Worm (Caenorhabditis elegans): ENCODE measurements around the gene F17C11.2.

The F17C11.2 gene

ce11 chrV:10966874-10967273, 18.8 kb downstream of the F17C11.2 start:
- TF ChIP-seq flh-1 (GFP tag; optimal IDR thresholded peaks at IDR 0.05) = no peak
- TF ChIP-seq mep-1 (tag; optimal IDR thresholded peaks at IDR 0.05) = no peak
- TF ChIP-seq blmp-1 (tag; optimal IDR thresholded peaks at IDR 0.05) = no peak
- no peak for TF ChIP-seq mab-5 (tag; optimal IDR thresholded peaks at IDR 0.05)
- TF ChIP-seq nhr-2 (tag; optimal IDR thresholded peaks at IDR 0.05) = no peak
- TF ChIP-seq elt-3 (tag; optimal IDR thresholded peaks at IDR 0.05) = no peak
- TF ChIP-seq M03D4.4 (tag; optimal IDR thresholded peaks at IDR 0.05) = no peak
- no peak for TF ChIP-seq hlh-1 (tag; optimal IDR thresholded peaks at IDR 0.05)
- TF ChIP-seq bed-3 (GFP tag; optimal IDR thresholded peaks at IDR 0.05) = no peak

- no peak for TF ChIP-seq sptf-1 (tag; optimal IDR thresholded peaks at IDR 0.05)
- TF ChIP-seq nhr-76 (tag; optimal IDR thresholded peaks at IDR 0.05) = no peak
- TF ChIP-seq blmp-1 (tag; optimal IDR thresholded peaks at IDR 0.05) = no peak
- no peak for TF ChIP-seq drap-1 (GFP tag; optimal IDR thresholded peaks at IDR 0.05)
- no peak for TF ChIP-seq hlh-1 (tag; optimal IDR thresholded peaks at IDR 0.05)
- TF ChIP-seq cnd-1 (tag; optimal IDR thresholded peaks at IDR 0.05) = no peak
- no peak for TF ChIP-seq M03D4.4 (tag; optimal IDR thresholded peaks at IDR 0.05)
- no peak for TF ChIP-seq elt-1 (tag; optimal IDR thresholded peaks at IDR 0.05; ENCODE audit: borderline replicate concordance, insufficient read depth)
- TF ChIP-seq ztf-11 (tag; optimal IDR thresholded peaks at IDR 0.05) = no peak
- TF ChIP-seq mep-1 (tag; optimal IDR thresholded peaks at IDR 0.05) = no peak
- no peak for TF ChIP-seq mab-5 (tag; optimal IDR thresholded peaks at IDR 0.05)
- TF ChIP-seq mls-2 (tag; optimal IDR thresholded peaks at IDR 0.05) = no peak
- no peak for TF ChIP-seq ceh-43 (GFP tag; optimal IDR thresholded peaks at IDR 0.05)
Measured at ce11 chrV:10967594-10968273, 19.7 kb downstream of the F17C11.2 start.

- no peak for TF ChIP-seq unc-120 (tag; optimal IDR thresholded peaks at IDR 0.05; ENCODE audit: poor library complexity, severe bottlenecking)
Measured at ce11 chrV:10970070-10970469, 22.0 kb downstream of the F17C11.2 start, which contains the start of gene F17C11.22. Gene F17C11.22 (minus strand): TSS chrV:10970170.

ce11 chrV:10970930-10971329, 22.9 kb downstream of the F17C11.2 start:
- TF ChIP-seq zip-8 (tag; optimal IDR thresholded peaks at IDR 0.05) = no peak
- no peak for TF ChIP-seq ham-2 (GFP tag; optimal IDR thresholded peaks at IDR 0.05)
- TF ChIP-seq elt-3 (tag; optimal IDR thresholded peaks at IDR 0.05) = no peak
- TF ChIP-seq lin-32 (GFP tag; optimal IDR thresholded peaks at IDR 0.05) = no peak
- TF ChIP-seq tbx-8 (GFP tag; optimal IDR thresholded peaks at IDR 0.05) = no peak
- TF ChIP-seq sem-2 (GFP tag; optimal IDR thresholded peaks at IDR 0.05) = no peak
- no peak for TF ChIP-seq elt-1 (tag; optimal IDR thresholded peaks at IDR 0.05; ENCODE audit: borderline replicate concordance, insufficient read depth)
- TF ChIP-seq nhr-28 (tag; optimal IDR thresholded peaks at IDR 0.05) = no peak
- TF ChIP-seq mls-2 (tag; optimal IDR thresholded peaks at IDR 0.05) = no peak

ce11 chrV:10975091-10975490, 27.1 kb downstream of the F17C11.2 start:
- no peak for TF ChIP-seq pha-4 (tag; optimal IDR thresholded peaks at IDR 0.05)
- TF ChIP-seq ces-1 (GFP tag; optimal IDR thresholded peaks at IDR 0.05) = no peak
- TF ChIP-seq ztf-11 (tag; optimal IDR thresholded peaks at IDR 0.05) = no peak
- TF ChIP-seq unc-120 (tag; optimal IDR thresholded peaks at IDR 0.05; ENCODE audit: poor library complexity, severe bottlenecking) = no peak
- TF ChIP-seq mep-1 (tag; optimal IDR thresholded peaks at IDR 0.05) = no peak
- no peak for TF ChIP-seq flh-1 (GFP tag; optimal IDR thresholded peaks at IDR 0.05)
- TF ChIP-seq ceh-43 (GFP tag; optimal IDR thresholded peaks at IDR 0.05) = no peak
- TF ChIP-seq unc-39 (tag; optimal IDR thresholded peaks at IDR 0.05) = no peak
- TF ChIP-seq hlh-1 (tag; optimal IDR thresholded peaks at IDR 0.05) = no peak
- TF ChIP-seq tbx-8 (GFP tag; optimal IDR thresholded peaks at IDR 0.05) = no peak
- TF ChIP-seq nhr-2 (tag; optimal IDR thresholded peaks at IDR 0.05) = no peak
- TF ChIP-seq ham-2 (GFP tag; optimal IDR thresholded peaks at IDR 0.05) = no peak
- TF ChIP-seq nhr-76 (tag; optimal IDR thresholded peaks at IDR 0.05) = no peak
- TF ChIP-seq snpc-4 (tag; optimal IDR thresholded peaks at IDR 0.05) = no peak
- TF ChIP-seq nhr-28 (tag; optimal IDR thresholded peaks at IDR 0.05) = no peak
- TF ChIP-seq lsy-2 (tag; optimal IDR thresholded peaks at IDR 0.05) = no peak
- TF ChIP-seq sem-2 (GFP tag; optimal IDR thresholded peaks at IDR 0.05) = no peak
- no peak for TF ChIP-seq nhr-237 (tag; optimal IDR thresholded peaks at IDR 0.05)
- no peak for TF ChIP-seq sptf-1 (tag; optimal IDR thresholded peaks at IDR 0.05)
- TF ChIP-seq nhr-12 (tag; optimal IDR thresholded peaks at IDR 0.05) = no peak

Data from whole organism, mixed stage, embryonic.